Fruit fly (Drosophila melanogaster) whole organism, larva: ENCODE data around the gene PIG-C.

Experiments
- noc ChIP-seq: fragments of 200-800 bp; sonication (Bioruptor generic); optimal IDR thresholded peaks from 3 replicates; lab custom pipeline; 2019; ENCODE audit warnings: missing biosample characterization, mild to moderate bottlenecking, missing genetic modification characterization, moderate library complexity

PIG-C gene

DNA sequence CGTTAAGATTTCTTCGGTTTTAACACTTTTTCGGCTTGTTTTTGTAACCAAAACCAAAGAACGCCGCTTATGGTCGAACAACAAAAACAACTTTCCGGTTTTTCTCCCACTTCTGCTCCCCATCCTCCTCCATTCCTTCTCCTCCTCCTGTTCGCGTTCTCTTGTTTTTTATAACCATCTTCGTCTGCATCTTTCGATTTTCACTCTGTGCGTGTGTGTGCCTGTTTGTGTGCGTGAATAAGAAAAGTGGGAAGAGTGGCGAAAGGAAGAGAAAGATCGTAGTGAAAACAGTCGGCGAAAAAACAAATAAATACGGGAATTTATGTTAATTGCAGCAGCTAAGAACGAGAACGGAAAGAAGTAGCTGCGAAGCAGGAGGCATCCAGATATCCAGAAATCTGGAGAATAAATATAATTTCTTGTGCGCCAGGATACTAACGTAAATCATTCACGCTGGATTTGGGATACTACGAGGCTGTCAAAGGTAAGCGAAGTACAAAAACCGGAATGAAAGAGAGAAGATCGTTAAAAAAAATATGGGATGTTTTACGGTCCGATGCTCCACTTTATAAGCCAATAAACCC is 18.4 kb upstream of the PIG-C start:
- no peak for TF ChIP-seq noc (tag; lab: Kevin White, UChicago)

DNA sequence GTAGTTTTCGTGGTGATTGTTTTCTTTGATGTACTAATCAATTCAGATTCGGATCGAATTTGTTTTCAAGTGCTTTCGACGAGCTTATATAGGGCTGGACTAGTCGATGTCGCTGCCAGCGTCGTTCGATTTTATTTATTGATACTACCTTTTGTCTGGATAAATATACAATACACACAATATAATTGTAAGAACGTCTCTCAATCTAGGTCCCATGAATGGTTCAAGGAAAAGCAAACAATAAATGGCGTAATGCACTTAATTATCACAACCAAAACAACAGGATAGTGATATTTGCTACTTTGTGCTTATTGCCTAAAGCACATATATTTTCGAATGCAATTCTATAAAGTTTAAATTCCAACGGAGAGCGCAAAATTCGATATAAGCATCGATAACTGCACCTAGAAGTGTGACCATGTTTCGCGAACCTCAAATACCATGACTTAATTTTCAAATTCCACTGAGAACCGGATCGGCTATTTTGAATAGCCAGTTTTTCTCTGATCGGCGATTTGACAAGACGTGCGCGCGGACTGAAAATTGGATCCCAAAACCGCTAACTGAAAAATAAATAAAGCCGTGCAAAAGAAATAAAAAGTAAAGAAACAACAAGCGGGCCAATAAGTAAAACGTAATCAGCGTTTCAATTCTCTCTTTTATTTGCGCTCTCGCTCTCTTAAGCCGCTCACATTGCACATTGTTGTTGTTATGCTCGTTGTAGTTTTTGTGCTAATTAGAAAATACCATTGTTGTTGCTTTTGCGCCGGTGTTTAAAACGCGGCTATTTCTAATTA is 17.5 kb upstream of the PIG-C start, which contains the start of the genes Drsl6 and kst:
TSS of gene Drsl6 (minus strand) at position 51 of the 797 bp plus-strand sequence.
TSS of gene kst (plus strand) at position 493 of the 797 bp plus-strand sequence.
- TF ChIP-seq noc (tag; lab: Kevin White, UChicago) = peak; percentile 22

DNA sequence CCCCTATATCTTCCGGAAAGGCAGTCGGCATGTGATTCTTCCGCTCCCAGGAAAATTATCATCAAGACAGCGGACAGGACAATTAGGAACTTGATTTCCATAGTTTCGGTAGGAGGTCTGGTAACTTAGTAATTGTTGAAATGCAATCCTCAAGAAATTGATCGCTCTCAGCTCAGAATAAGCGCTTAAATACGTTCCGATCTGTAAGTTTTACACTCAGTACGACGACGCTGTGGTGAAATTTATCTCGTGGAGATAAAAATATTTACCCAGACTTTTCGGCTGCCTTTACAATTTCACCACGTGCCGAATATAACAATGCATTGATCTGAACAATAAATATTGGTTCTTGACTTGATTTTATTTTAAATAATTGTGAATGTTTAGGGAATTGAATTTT is 16.7 kb upstream of the PIG-C start, which contains the start of gene Drsl1:
TSS of gene Drsl1 (minus strand) at position 101 of the 400 bp plus-strand sequence.
- no peak for TF ChIP-seq noc (tag; lab: Kevin White, UChicago)

DNA sequence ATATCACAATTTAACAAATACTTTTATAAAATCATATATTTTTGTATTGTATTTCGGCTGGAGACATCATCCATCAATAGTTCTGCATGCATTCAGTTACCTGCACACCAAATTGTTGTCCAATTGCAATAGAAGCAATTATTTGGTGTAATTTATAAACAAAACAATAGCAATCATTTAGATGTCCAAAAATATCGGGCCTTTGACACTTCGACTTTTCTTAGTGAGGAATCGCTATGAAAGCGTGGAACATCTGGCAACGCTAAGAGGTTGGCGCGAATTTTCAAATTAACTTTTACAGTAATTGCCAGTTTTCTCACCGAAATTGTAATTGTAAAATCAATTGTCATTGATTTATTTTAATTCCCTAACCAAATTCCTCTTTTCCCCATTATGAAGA is 15.8 kb upstream of the PIG-C start, which contains the start of gene CG14969:
TSS of gene CG14969 (minus strand) at position 195 of the 400 bp plus-strand sequence.
- no peak for TF ChIP-seq noc (tag; lab: Kevin White, UChicago)

DNA sequence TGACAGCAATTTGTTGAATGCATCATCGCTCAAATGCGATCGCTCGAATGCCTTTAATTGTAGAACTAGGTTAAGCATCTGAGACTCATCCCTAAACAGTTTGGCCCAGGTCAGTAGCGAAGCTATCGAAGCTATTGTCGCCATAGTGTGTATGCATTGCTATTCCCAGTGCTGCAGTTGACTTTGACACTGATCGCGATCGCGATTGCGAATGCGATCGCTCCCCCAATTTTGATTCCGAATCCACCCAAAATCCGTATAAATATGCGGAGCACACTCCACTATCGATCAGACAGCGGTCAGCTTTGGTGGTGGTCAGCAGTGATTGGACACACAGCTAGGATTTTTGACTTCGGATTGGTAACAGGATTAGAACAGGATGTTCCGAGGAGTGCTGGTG is 10.7 kb upstream of the PIG-C start, which contains the start of gene CG14961:
TSS of gene CG14961 (plus strand) at position 301 of the 400 bp plus-strand sequence.
- TF ChIP-seq noc (tag; lab: Kevin White, UChicago) = no peak

DNA sequence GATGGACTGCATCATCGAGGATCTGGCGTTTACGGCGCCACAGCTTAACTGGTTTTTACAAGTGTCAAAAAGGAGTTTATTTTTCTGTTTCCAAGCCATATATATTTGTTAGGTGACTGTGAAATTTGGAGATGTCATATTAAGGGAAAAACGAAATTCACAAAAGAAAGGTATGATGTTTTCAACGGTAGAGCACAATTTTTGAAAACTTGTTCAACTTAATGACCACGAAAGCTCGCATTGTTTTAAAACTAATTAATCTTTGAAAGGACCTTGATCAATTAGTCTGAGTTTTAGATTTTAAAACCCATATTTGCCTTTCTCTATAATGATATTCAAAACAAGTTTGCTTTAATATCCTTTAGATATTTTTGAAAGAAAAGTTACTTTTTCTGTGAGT is 9.7 kb upstream of the PIG-C start, which contains the start of gene Strip:
TSS of gene Strip (minus strand) at position 101 of the 400 bp plus-strand sequence.
- TF ChIP-seq noc (tag; lab: Kevin White, UChicago) = no peak

DNA sequence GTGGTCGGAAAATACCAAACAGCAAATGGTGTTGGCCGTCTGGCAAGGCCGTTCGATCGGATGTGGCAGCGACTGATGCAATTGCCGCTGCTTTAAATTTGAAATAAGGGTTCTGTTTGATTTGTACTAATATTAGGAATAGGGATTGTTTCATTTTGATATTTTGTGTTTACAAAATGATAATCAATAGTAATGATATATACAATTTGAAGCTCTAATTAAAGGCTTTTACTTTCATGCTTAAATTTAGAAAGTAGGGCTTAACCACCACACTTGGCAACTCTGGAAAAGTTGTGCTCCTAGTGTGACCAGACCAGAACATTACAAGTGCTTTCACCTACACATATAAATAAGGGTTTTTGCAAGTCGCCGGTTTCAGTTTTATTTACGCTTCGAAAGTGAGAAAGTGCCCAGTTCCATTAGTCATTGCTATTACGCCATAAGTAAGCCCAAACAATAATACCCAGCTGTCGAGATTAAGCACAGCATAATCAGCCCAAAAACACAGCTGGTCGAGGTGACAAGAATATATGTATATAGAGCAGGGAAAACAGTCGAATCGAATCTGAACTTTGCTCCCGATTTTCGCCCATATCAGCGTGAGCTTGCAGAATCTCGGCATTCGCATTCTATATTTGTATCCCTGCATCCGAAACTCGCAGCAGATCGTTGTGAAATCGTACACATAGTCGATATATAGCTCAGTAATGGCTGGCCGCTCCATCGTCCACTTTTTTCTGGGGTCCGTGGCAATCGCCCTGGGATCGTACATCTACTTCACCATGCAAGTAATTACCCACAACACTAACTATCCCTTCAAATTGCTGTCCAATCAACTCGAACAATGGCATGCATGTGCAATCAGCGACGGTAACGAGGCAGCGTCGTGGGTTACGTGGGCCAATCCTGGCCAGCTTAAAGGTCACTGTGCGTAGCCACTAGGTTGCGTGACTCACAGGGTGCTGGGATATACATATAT is 7.2 kb upstream of the PIG-C start, which contains the start of gene Gtpx:
TSS of gene Gtpx (plus strand) at position 341 of the 979 bp plus-strand sequence.
- peak; percentile 30 for TF ChIP-seq noc (tag; lab: Kevin White, UChicago)

DNA sequence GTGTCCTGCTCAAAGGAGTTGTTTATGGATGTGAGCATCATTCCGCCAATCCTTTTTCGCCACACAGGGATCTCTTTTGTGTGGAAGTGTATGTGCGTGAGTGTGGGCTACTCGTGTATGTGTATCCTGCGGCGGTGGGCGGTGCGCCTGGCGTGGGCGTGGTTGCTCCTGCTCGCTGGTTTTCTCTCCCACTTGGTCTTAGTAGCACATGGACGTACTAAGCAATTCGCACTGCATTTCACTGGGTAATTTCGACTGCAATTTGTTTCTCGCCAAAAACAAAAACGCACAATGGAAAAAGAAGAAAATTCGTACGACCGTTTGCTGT is 6.5 kb upstream of the PIG-C start:
- no peak for TF ChIP-seq noc (tag; lab: Kevin White, UChicago)

DNA sequence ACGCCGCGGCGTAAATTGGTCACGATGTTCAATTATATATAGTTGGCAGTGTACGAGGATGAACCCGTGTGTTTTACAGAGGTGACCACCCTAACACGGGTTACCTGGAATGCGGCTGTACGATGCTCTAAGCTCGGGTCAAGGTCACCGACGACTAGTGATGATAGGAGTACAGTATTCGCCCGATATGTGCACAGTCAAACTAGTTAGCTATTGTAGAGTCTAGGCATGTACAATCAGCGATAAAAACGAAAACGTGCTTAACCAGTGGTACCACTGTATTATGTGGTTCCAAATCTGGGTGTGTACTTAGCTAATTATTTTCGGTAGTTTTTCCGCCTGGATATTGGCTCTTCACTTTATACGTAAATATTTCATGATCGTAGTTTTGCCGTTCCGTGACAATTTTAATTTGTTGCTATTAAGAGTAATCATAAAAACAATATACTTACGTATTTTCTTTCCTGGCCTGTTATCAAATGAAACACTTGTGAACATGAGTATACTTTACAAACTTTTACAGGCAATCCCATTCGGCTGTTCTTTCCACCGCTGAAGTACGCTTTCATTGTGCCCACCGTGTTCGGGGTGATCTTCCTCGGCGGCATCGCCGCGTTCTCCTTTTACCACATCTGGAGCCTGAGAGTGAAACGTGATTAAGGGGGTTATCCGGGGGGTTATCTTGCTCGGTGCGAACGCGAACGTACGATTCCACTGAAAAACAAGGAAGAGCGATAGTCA is 1.1 kb upstream of the PIG-C start:
- peak; percentile 69 for TF ChIP-seq noc (tag; lab: Kevin White, UChicago)

DNA sequence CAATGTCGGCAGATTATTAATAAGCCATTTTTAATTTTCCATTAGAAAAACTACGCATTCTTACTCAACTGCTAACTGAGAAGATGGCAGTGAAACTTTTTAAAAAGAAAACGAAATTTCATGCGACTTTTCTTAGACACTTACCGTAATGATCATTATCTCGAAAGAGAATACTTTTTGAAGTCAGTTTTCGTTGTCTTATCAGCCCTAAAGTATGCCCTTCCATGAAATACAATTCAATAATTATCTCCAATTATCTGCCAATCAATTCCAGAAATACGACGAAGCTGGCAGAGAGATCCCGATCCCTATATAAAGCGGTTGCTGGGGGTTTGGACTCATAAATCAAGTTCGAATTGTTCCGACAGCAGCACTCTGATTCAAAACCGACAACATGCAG is 2.6 kb downstream of the PIG-C start, which contains the start of gene Drsl5:
TSS of gene Drsl5 (plus strand) at position 341 of the 400 bp plus-strand sequence.
- TF ChIP-seq noc (tag; lab: Kevin White, UChicago) = no peak

DNA sequence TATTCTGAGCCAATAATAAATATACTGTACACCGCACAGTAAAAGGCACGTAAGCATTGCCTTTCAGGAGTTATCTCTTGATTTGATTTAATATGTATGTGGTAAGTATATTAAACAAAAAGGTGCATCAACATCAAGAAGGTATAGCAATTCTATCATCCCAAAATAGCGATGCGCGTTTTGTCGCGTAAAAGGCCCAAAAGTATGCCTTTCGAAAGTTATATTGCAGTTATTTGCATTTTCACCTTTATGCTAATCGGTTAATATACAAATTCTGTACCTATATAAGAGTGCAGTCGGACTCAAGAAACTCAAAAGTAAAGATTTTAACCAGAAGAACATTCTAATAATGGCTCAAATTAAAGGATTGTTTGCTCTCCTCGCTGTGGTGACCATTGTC is 3.7 kb downstream of the PIG-C start, which contains the start of gene Drsl4:
TSS of gene Drsl4 (plus strand) at position 333 of the 400 bp plus-strand sequence.
- TF ChIP-seq noc (tag; lab: Kevin White, UChicago) = no peak

DNA sequence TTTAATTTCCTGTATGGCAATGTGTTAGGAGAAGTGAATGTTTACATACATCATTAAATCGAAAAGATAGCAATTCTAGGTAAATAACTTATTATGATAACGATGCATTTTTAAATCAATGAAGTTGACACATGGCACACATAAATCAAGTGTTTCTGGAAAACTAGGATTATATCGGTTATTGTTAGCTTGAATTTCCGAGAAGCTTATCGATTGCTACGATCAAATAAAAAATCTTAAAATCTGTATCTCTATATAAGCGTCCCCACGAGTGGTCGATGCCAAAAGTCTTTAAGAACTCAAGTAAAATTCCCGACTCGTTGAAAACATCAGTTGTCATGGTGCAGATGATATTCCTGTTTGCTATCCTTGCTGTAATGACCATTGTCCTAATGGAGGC is 4.3 kb downstream of the PIG-C start, which contains the start of gene Drsl3:
TSS of gene Drsl3 (plus strand) at position 301 of the 400 bp plus-strand sequence.
- TF ChIP-seq noc (tag; lab: Kevin White, UChicago) = no peak

DNA sequence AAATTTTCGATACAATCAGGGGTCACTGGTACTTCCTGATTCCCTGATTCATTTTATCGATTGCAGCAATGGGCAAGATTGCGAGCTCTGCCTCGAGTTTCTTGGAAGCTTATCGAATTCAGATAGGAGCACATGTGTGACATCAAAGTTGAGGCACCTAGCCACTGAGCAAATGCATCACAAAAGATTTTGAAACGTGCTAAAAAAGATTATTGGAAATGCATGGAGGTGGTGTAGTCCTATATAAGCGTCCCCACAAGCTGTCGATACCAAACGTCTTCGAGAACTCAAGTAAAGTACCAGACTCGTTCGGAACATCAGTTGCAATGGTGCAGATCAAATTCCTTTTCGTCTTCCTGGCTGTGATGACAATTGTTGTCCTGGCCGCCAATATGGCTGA is 5.0 kb downstream of the PIG-C start, which contains the start of gene Drsl2:
TSS of gene Drsl2 (plus strand) at position 301 of the 400 bp plus-strand sequence.
- TF ChIP-seq noc (tag; lab: Kevin White, UChicago) = no peak
